Worm (Caenorhabditis elegans) whole organism, early embryonic: ENCODE measurements around the gene gly-20.

Experiments
- F13C5.2 ChIP-seq: sonication (generic microtip); optimal IDR thresholded peaks from 2 replicates; lab custom pipeline; 2017; ENCODE audit warnings: mild to moderate bottlenecking, missing genetic modification characterization, inconsistent platforms, missing compliant biosample characterization
- aly-1 ChIP-seq: sonication (generic microtip); optimal IDR thresholded peaks from 2 replicates; lab custom pipeline; 2016; ENCODE audit warnings: missing genetic modification characterization, missing compliant biosample characterization
- ama-1 ChIP-seq: fragments of 150-350 bp; optimal IDR thresholded peaks from 2 replicates; lab custom pipeline; 2014
- ceh-13 ChIP-seq: fragments of 200-800 bp; sonication (Bioruptor generic); optimal IDR thresholded peaks from 2 replicates; lab custom pipeline; 2018; ENCODE audit warnings: mild to moderate bottlenecking, missing genetic modification characterization, missing compliant biosample characterization
- ets-7 ChIP-seq: sonication (generic microtip); optimal IDR thresholded peaks from 2 replicates; lab custom pipeline; 2016; ENCODE audit warnings: missing genotype, missing genetic modification characterization, missing compliant biosample characterization
- flt-1 ChIP-seq: fragments of 200-800 bp; sonication (Bioruptor generic); IDR thresholded peaks from 2 replicates; pipeline ENCODE4 v1.3.6; 2022; ENCODE audit warnings: missing genetic modification characterization, missing compliant biosample characterization
- hmbx-1 ChIP-seq: sonication (generic microtip); optimal IDR thresholded peaks from 2 replicates; lab custom pipeline; 2016; ENCODE audit warnings: mild to moderate bottlenecking, missing genetic modification characterization, missing compliant biosample characterization
- hnd-1 ChIP-seq: sonication (generic microtip); optimal IDR thresholded peaks from 2 replicates; lab custom pipeline; 2016; ENCODE audit warnings: missing genetic modification characterization, missing compliant biosample characterization
- pes-1 ChIP-seq: fragments of 200-800 bp; sonication (Bioruptor generic); IDR thresholded peaks from 2 replicates; pipeline ENCODE4 v1.3.6; 2022; ENCODE audit warnings: missing genetic modification reagents, missing genetic modification characterization, missing compliant biosample characterization
- scrt-1 ChIP-seq: fragments of 200-800 bp; sonication (Bioruptor generic); IDR thresholded peaks from 2 replicates; pipeline ENCODE4 v1.3.6; 2022; ENCODE audit warnings: missing genetic modification characterization, missing compliant biosample characterization
- tbx-11 ChIP-seq: fragments of 200-800 bp; sonication (Bioruptor generic); IDR thresholded peaks from 2 replicates; pipeline ENCODE4 v1.3.6; 2022; ENCODE audit warnings: missing genetic modification characterization, missing compliant biosample characterization
- tbx-37 ChIP-seq: fragments of 200-800 bp; sonication (Bioruptor generic); conservative IDR thresholded peaks from 2 replicates; pipeline ENCODE4 v1.3.6; 2022; ENCODE audit warnings: missing genetic modification reagents, missing genetic modification characterization, missing compliant biosample characterization
- tra-4 ChIP-seq: sonication (generic microtip); optimal IDR thresholded peaks from 2 replicates; lab custom pipeline; 2017; ENCODE audit warnings: missing genetic modification characterization, missing compliant biosample characterization

DNA sequence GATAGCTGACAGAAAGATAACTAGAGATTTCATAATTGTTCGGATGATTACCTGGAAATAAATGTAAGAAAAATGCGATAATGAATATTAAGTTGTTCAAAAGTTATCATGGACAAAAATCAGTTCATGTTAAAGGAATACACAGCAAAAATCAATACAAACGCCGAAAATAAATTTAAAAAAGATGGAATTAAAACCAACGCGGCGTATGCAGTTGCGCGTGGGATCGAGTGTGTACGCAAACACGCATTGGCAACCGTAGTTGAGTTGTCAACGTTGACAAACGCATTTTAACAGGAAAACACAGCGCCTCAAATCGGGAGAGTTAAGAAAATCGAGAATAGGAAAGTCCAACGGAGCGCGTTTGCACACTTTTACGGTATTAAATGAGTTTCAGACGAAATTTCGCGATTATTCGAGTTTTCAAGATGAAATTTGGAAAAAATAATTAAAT is 44.6 kb downstream of the gly-20 start, which contains the start of gene tmed-10:
- TF ChIP-seq F13C5.2 (tag; lab: Kevin White, UChicago) (no peak), hnd-1 (no peak), flt-1 (peak; percentile 50; the same call in 1 of the 2 replicates), ama-1 (no peak), aly-1 (tag; lab: Kevin White, UChicago) (no peak), tra-4 (tag; lab: Kevin White, UChicago) (no peak), scrt-1 (GFP tag; lab: Robert Waterston, UW) (no peak), hmbx-1 (tag; lab: Kevin White, UChicago) (no peak), tbx-11 (GFP tag; lab: Robert Waterston, UW) (no peak), ceh-13 (no peak), pes-1 (GFP tag; lab: Robert Waterston, UW) (no peak), ets-7 (tag; lab: Kevin White, UChicago) (no peak), tbx-37 (GFP tag; lab: Robert Waterston, UW) (no peak)
